Fruit fly (Drosophila melanogaster): ENCODE measurements around the gene Coq3.

Coq3 gene

DNA sequence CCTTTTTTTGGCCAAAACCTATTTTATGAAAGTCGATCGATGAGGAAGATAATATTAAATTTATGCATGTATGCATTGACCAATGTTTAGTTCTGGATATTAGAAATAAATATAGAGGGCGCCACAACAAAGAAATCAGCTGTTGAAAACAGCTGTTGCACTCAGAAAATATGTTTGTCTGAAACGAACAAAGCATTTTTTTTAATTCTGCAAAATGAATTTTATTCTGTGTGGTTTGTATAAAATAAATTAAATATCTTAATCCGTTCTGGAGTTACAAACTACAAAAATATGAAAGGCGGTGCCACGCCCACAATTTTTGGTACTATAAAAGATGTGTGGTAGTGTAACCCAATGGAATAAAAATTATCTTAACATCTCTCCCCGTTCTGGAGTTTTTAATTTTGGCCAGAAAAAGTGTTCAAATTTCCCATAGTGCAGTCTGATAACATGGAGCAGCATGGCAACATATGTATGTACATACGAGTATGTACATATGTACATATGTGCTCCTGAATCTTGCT, 49.6 kb downstream of the Coq3 start (continued):
- TF ChIP-seq rib (GFP tag; IDR thresholded peaks at IDR 0.05) (no peak), CG11723 (GFP tag; optimal IDR thresholded peaks at IDR 0.05) (peak; percentile 37), BEAF-32 (GFP tag; optimal IDR thresholded peaks at IDR 0.05) (no peak), CG10462 (GFP tag; optimal IDR thresholded peaks at IDR 0.05) (peak; percentile 39), Bdp1 (GFP tag; optimal IDR thresholded peaks at IDR 0.05) (peak; percentile 26), CG17802 (tag; optimal IDR thresholded peaks at IDR 0.05) (no peak), MTF-1 (GFP tag; optimal IDR thresholded peaks at IDR 0.05; ENCODE audit: borderline replicate concordance) (peak; percentile 4), crol (GFP tag; IDR thresholded peaks at IDR 0.05) (no peak), CG5180 (GFP tag; optimal IDR thresholded peaks at IDR 0.05) (no peak), CG6689 (GFP tag; IDR thresholded peaks at IDR 0.05) (peak; percentile 54; the same call in 1 of the 2 replicates), CG11085 (GFP tag; IDR thresholded peaks at IDR 0.05) (no peak), br (optimal IDR thresholded peaks at IDR 0.05) (no peak), eve (GFP tag; optimal IDR thresholded peaks at IDR 0.05) (peak in 1 of 2 experiments; percentile 44), dimm (GFP tag; IDR thresholded peaks at IDR 0.05) (no peak), trh (GFP tag; optimal IDR thresholded peaks at IDR 0.05) (peak; percentile 19), CG6254 (GFP tag; optimal IDR thresholded peaks at IDR 0.05) (peak; percentile 45), CG17912 (GFP tag; optimal IDR thresholded peaks at IDR 0.05) (no peak), Dad (GFP tag; optimal IDR thresholded peaks at IDR 0.05) (peak; percentile 62), CG31224 (GFP tag; IDR thresholded peaks at IDR 0.05) (no peak), CG16863 (GFP tag; optimal IDR thresholded peaks at IDR 0.05) (peak; percentile 53), Stat92E (GFP tag; optimal IDR thresholded peaks at IDR 0.05) (no peak), pb (GFP tag; optimal IDR thresholded peaks at IDR 0.05) (peak; percentile 26), HmgD (GFP tag; optimal IDR thresholded peaks at IDR 0.05) (no peak), CG18619 (GFP tag; optimal IDR thresholded peaks at IDR 0.05) (peak; percentile 52), CG2116 (GFP tag; optimal IDR thresholded peaks at IDR 0.05) (peak; percentile 28), aop (GFP tag; IDR thresholded peaks at IDR 0.05) (no peak), pfk (GFP tag; optimal IDR thresholded peaks at IDR 0.05) (no peak), inv (GFP tag; IDR thresholded peaks at IDR 0.05; ENCODE audit: partially characterized antibody) (no peak), Fer3 (tag; optimal IDR thresholded peaks at IDR 0.05) (peak; percentile 20), CTCF (GFP tag; optimal IDR thresholded peaks at IDR 0.05) (peak; percentile 89), Dref (GFP tag; IDR thresholded peaks at IDR 0.05) (no peak), CG11696 (GFP tag; IDR thresholded peaks at IDR 0.05) (no peak), Adf1 (GFP tag; IDR thresholded peaks at IDR 0.05) (no peak), insv (GFP tag; optimal IDR thresholded peaks at IDR 0.05) (peak in 1 of 2 experiments; percentile 12), twi (tag; optimal IDR thresholded peaks at IDR 0.05) (peak; percentile 86), CG8359 (GFP tag; optimal IDR thresholded peaks at IDR 0.05; ENCODE audit: borderline replicate concordance) (no peak), Nf-YB (GFP tag; optimal IDR thresholded peaks at IDR 0.05) (no peak), zen (tag; optimal IDR thresholded peaks at IDR 0.05) (peak; percentile 1), dan (GFP tag; IDR thresholded peaks at IDR 0.05) (no peak), CG2712 (tag; optimal IDR thresholded peaks at IDR 0.05) (peak; percentile 76), CG18599 (GFP tag; optimal IDR thresholded peaks at IDR 0.05) (no peak), Max (GFP tag; optimal IDR thresholded peaks at IDR 0.05) (peak; percentile 81), CG4282 (GFP tag; optimal IDR thresholded peaks at IDR 0.05) (no peak), ewg (GFP tag; optimal IDR thresholded peaks at IDR 0.05) (peak; percentile 48), Rx (GFP tag; IDR thresholded peaks at IDR 0.05) (no peak), peb (GFP tag; IDR thresholded peaks at IDR 0.05) (peak; percentile 17; the same call in 1 of the 2 replicates), her (GFP tag; optimal IDR thresholded peaks at IDR 0.05) (no peak), Antp (GFP tag; optimal IDR thresholded peaks at IDR 0.05) (peak; percentile 8), CG4854 (GFP tag; optimal IDR thresholded peaks at IDR 0.05) (peak; percentile 66), CG3847 (GFP tag; IDR thresholded peaks at IDR 0.05) (peak; percentile 43; the same call in 1 of the 2 replicates), sqz (GFP tag; optimal IDR thresholded peaks at IDR 0.05) (peak; percentile 31)

Data from whole organism, embryonic.